Worm (Caenorhabditis elegans) whole organism, early embryonic: ENCODE measurements around the gene Y49F6B.9.

ENCODE experiments used
- B0310.2 ChIP-seq: sonication (generic microtip); optimal IDR thresholded peaks from 2 replicates; lab custom pipeline; 2016; ENCODE audit warnings: mild to moderate bottlenecking, missing genetic modification characterization, missing compliant biosample characterization
- F13C5.2 ChIP-seq: sonication (generic microtip); optimal IDR thresholded peaks from 2 replicates; lab custom pipeline; 2017; ENCODE audit warnings: mild to moderate bottlenecking, missing genetic modification characterization, inconsistent platforms, missing compliant biosample characterization
- aly-1 ChIP-seq: sonication (generic microtip); optimal IDR thresholded peaks from 2 replicates; lab custom pipeline; 2016; ENCODE audit warnings: missing genetic modification characterization, missing compliant biosample characterization
- ama-1 ChIP-seq: fragments of 150-350 bp; optimal IDR thresholded peaks from 2 replicates; lab custom pipeline; 2014
- ceh-13 ChIP-seq: fragments of 200-800 bp; sonication (Bioruptor generic); optimal IDR thresholded peaks from 2 replicates; lab custom pipeline; 2018; ENCODE audit warnings: mild to moderate bottlenecking, missing genetic modification characterization, missing compliant biosample characterization
- ceh-36 ChIP-seq: sonication (generic microtip); optimal IDR thresholded peaks from 2 replicates; lab custom pipeline; 2016; ENCODE audit warnings: missing genetic modification characterization, inconsistent platforms, missing compliant biosample characterization
- ets-7 ChIP-seq: sonication (generic microtip); optimal IDR thresholded peaks from 2 replicates; lab custom pipeline; 2016; ENCODE audit warnings: missing genotype, missing genetic modification characterization, missing compliant biosample characterization
- flt-1 ChIP-seq: fragments of 200-800 bp; sonication (Bioruptor generic); IDR thresholded peaks from 2 replicates; pipeline ENCODE4 v1.3.6; 2022; ENCODE audit warnings: missing genetic modification characterization, missing compliant biosample characterization
- hmbx-1 ChIP-seq: sonication (generic microtip); optimal IDR thresholded peaks from 2 replicates; lab custom pipeline; 2016; ENCODE audit warnings: mild to moderate bottlenecking, missing genetic modification characterization, missing compliant biosample characterization
- hmg-4 ChIP-seq: fragments of 200-800 bp; sonication (Bioruptor generic); optimal IDR thresholded peaks from 2 replicates; lab custom pipeline; 2018; ENCODE audit warnings: mild to moderate bottlenecking, missing genetic modification characterization, missing compliant biosample characterization
- hnd-1 ChIP-seq: sonication (generic microtip); optimal IDR thresholded peaks from 2 replicates; lab custom pipeline; 2016; ENCODE audit warnings: missing genetic modification characterization, missing compliant biosample characterization
- pes-1 ChIP-seq: fragments of 200-800 bp; sonication (Bioruptor generic); IDR thresholded peaks from 2 replicates; pipeline ENCODE4 v1.3.6; 2022; ENCODE audit warnings: missing genetic modification reagents, missing genetic modification characterization, missing compliant biosample characterization
- scrt-1 ChIP-seq: fragments of 200-800 bp; sonication (Bioruptor generic); IDR thresholded peaks from 2 replicates; pipeline ENCODE4 v1.3.6; 2022; ENCODE audit warnings: missing genetic modification characterization, missing compliant biosample characterization
- sea-1 ChIP-seq: fragments of 200-800 bp; sonication (Bioruptor generic); conservative IDR thresholded peaks from 2 replicates; pipeline ENCODE4 v1.3.6; 2022; ENCODE audit warnings: missing genetic modification characterization, missing compliant biosample characterization
- tbx-11 ChIP-seq: fragments of 200-800 bp; sonication (Bioruptor generic); IDR thresholded peaks from 2 replicates; pipeline ENCODE4 v1.3.6; 2022; ENCODE audit warnings: missing genetic modification characterization, missing compliant biosample characterization
- tbx-37 ChIP-seq: fragments of 200-800 bp; sonication (Bioruptor generic); conservative IDR thresholded peaks from 2 replicates; pipeline ENCODE4 v1.3.6; 2022; ENCODE audit warnings: missing genetic modification reagents, missing genetic modification characterization, missing compliant biosample characterization
- tra-4 ChIP-seq: sonication (generic microtip); optimal IDR thresholded peaks from 2 replicates; lab custom pipeline; 2017; ENCODE audit warnings: missing genetic modification characterization, missing compliant biosample characterization

Gene Y49F6B.9

ce11 chrII:3518961-3519544, 19.9 kb upstream of the Y49F6B.9 start, which contains the start of gene clec-126:
Gene clec-126, plus strand, starts transcription at chrII:3519494.
- peak; percentile 74 for TF ChIP-seq B0310.2 (tag; lab: Kevin White, UChicago)
- peak; percentile 81 for TF ChIP-seq F13C5.2
- peak; percentile 94 for TF ChIP-seq ceh-36 (tag; lab: Kevin White, UChicago)
- TF ChIP-seq flt-1 = peak; percentile 87
- peak; percentile 90 for TF ChIP-seq pes-1 (GFP tag; lab: Robert Waterston, UW)
- peak; percentile 84 for TF ChIP-seq aly-1 (tag; lab: Kevin White, UChicago)
- peak; percentile 89 for TF ChIP-seq scrt-1
- TF ChIP-seq tbx-37 (GFP tag; lab: Robert Waterston, UW) = peak; percentile 85
- peak; percentile 70 for TF ChIP-seq tra-4 (tag; lab: Kevin White, UChicago)
- TF ChIP-seq ets-7 (tag; lab: Kevin White, UChicago) = peak; percentile 76
- no peak for TF ChIP-seq ama-1
- peak; percentile 78; the same call in 1 of the 2 replicates for TF ChIP-seq tbx-11
- peak; percentile 93 for TF ChIP-seq hmg-4 (GFP tag; lab: Kevin White, UChicago)
- peak; percentile 77 for TF ChIP-seq ceh-13 (GFP tag; lab: Kevin White, UChicago)
- TF ChIP-seq hnd-1 = peak; percentile 62
- peak; percentile 86 for TF ChIP-seq sea-1
- peak; percentile 52 for TF ChIP-seq hmbx-1 (tag; lab: Kevin White, UChicago)

- no peak for TF ChIP-seq hmbx-1 (tag; lab: Kevin White, UChicago)
- no peak for TF ChIP-seq ets-7 (tag; lab: Kevin White, UChicago)
- no peak for TF ChIP-seq ceh-13 (GFP tag; lab: Kevin White, UChicago)
- no peak for TF ChIP-seq hnd-1
- no peak for TF ChIP-seq pes-1 (GFP tag; lab: Robert Waterston, UW)
- no peak for TF ChIP-seq B0310.2 (tag; lab: Kevin White, UChicago)
- TF ChIP-seq tra-4 (tag; lab: Kevin White, UChicago) = no peak
- TF ChIP-seq aly-1 (tag; lab: Kevin White, UChicago) = no peak
Measured at ce11 chrII:3516175-3516574, 17.0 kb upstream of the Y49F6B.9 start.

DNA sequence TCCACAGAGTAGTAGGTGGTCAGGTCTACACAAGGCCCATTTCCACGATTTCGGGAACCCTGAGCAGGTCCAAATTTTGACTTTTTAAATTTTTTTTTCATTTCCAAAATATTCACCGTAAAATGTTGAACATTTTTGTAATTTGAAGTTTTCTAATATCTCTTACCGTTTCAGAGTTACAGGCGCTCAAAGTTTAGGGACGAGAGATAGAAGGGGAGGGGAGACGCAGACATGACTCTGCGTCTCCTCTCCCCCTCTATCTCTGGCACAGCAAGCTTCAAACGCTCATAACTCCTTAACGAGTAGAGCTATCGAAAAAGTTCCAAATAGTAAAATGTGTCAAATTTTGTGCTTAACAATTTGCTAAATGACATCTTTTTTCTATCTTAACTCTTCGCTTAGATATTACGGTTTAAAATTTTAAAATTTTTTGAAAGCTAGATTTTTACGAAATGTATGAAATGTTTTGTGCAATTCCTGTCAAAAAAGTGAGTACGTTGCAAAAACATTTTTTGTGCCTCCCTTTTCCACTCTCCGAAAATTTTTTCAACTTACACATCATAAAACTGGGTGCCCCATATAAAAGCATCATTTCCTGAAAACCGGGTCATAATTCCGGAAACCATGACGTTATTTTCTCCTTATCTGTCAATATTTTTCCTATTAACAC, 16.3 kb upstream of the Y49F6B.9 start, which contains the start of the genes Y49F6B.14 and clec-125:
Y49F6B.14 (minus strand) TSS at position 101 of the 670 bp plus-strand sequence.
clec-125 (plus strand) TSS at position 620 of the 670 bp plus-strand sequence.
- TF ChIP-seq B0310.2 (tag; lab: Kevin White, UChicago) (no peak), hmbx-1 (tag; lab: Kevin White, UChicago) (no peak), pes-1 (GFP tag; lab: Robert Waterston, UW) (no peak), F13C5.2 (no peak), hmg-4 (GFP tag; lab: Kevin White, UChicago) (no peak), scrt-1 (no peak), ceh-13 (GFP tag; lab: Kevin White, UChicago) (no peak)

- TF ChIP-seq tbx-11 (no peak), hmg-4 (GFP tag; lab: Kevin White, UChicago) (no peak), scrt-1 (no peak), tbx-37 (GFP tag; lab: Robert Waterston, UW) (no peak), hnd-1 (no peak), ceh-13 (GFP tag; lab: Kevin White, UChicago) (no peak), ceh-36 (tag; lab: Kevin White, UChicago) (no peak), pes-1 (GFP tag; lab: Robert Waterston, UW) (no peak), F13C5.2 (no peak), tra-4 (tag; lab: Kevin White, UChicago) (no peak), aly-1 (tag; lab: Kevin White, UChicago) (no peak), flt-1 (no peak), B0310.2 (tag; lab: Kevin White, UChicago) (no peak), sea-1 (no peak), hmbx-1 (tag; lab: Kevin White, UChicago) (no peak), ets-7 (tag; lab: Kevin White, UChicago) (no peak), ama-1 (no peak)
Measured at ce11 chrII:3514631-3515030, 15.4 kb upstream of the Y49F6B.9 start, which contains the start of gene srz-5. Gene srz-5, minus strand, starts transcription at chrII:3514731.

DNA sequence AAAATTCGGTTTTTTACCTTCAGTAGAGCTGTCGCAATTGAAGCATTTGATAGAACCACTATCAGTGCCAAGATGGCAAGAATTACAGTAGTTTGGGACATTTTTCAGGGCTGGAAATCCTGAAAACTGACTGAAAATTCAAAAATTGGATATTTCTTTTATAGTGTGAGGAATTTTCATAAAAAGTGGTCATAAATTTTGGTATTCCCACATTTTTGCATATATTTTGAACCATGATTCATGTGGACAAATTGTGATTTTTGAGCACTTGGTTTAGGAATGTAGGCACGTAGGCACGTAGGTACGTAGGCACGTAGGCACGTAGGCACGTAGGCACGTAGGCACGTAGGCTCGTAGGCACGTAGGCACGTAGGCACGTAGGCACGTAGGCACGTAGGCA, 13.1 kb upstream of the Y49F6B.9 start, which contains the start of gene Y49F6B.19:
Y49F6B.19 (minus strand) TSS at position 101 of the 400 bp plus-strand sequence.
- TF ChIP-seq flt-1 (no peak), tra-4 (tag; lab: Kevin White, UChicago) (no peak), tbx-11 (no peak), hmbx-1 (tag; lab: Kevin White, UChicago) (no peak)

- TF ChIP-seq hmg-4 (GFP tag; lab: Kevin White, UChicago) = no peak
- TF ChIP-seq ama-1 = no peak
- no peak for TF ChIP-seq ceh-13 (GFP tag; lab: Kevin White, UChicago)
- no peak for TF ChIP-seq F13C5.2
- TF ChIP-seq hnd-1 = no peak
Measured at ce11 chrII:3504717-3505116, 5.5 kb upstream of the Y49F6B.9 start, which contains the start of gene cyh-1. Gene cyh-1, plus strand, starts transcription at chrII:3505017.

DNA sequence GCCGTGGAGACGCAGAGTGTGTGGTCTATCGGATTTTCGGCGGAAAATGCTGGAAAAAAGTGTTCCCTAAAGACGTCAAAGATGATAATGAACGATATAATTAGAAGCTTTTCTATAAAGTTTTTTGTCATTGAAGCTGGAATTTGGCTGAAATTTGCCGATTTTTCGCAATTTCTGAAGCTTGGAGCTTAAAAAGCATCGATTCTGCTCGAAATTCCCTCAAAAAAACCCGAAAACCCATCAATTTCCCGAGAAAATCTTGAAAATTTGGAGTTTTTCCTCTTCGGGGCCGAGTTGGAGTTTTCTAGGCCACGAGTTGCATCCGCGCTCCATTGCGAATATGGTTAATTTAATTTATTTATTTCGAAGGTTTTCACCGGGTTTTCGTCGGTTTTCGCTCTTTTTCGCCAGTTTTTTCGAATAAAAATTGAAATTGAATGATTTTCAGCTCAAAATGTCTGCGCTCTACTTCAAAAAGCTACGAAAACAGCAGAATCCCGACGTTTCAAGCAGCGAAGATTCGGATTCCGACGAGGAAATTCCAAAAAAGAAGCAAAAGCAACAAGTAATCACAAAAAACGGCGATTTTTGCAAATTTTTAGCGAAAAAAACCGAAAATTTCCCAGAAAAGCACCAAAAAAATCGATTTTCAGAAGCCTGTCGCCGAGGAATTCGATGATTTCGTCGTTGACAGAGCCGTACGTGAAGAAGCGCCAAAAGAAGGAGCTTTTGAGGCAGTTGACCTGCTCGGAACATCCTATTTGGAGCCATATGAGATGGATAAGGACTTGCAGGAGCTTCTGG, 3.5 kb upstream of the Y49F6B.9 start, which contains the start of the genes col-71 and Y49F6B.2:
col-71 (minus strand) TSS at position 51 of the 804 bp plus-strand sequence.
Y49F6B.2 (plus strand) TSS at position 449 of the 804 bp plus-strand sequence.
- TF ChIP-seq ceh-13 (GFP tag; lab: Kevin White, UChicago) (no peak), tbx-37 (GFP tag; lab: Robert Waterston, UW) (peak; percentile 61), B0310.2 (tag; lab: Kevin White, UChicago) (no peak), F13C5.2 (peak; percentile 59), hmbx-1 (tag; lab: Kevin White, UChicago) (peak; percentile 17), ets-7 (tag; lab: Kevin White, UChicago) (peak; percentile 10), pes-1 (GFP tag; lab: Robert Waterston, UW) (peak; percentile 79), sea-1 (0 out of 2 replicates have a peak, but pooled peaks have one; percentile 55), hmg-4 (GFP tag; lab: Kevin White, UChicago) (peak; percentile 36), hnd-1 (no peak), scrt-1 (0 out of 2 replicates have a peak, but pooled peaks have one; percentile 42)
